Worm (Caenorhabditis elegans) whole organism, late embryonic: ENCODE results near the gene F56C3.3.
"Not testable (repeated sequence)": the region's sequence is repeated elsewhere in the genome, so short reads cannot be mapped to it uniquely, and the experiment has no call there.

ENCODE experiments used
- C38D4.7 ChIP-seq: fragments of 200-800 bp; sonication (Bioruptor generic); optimal IDR thresholded peaks from 2 replicates; lab custom pipeline; 2018; ENCODE audit warnings: mild to moderate bottlenecking, missing genetic modification characterization, moderate library complexity, missing compliant biosample characterization
- F13H6.1 ChIP-seq: sonication (generic microtip); optimal IDR thresholded peaks from 2 replicates; lab custom pipeline; 2016; ENCODE audit warnings: missing genetic modification characterization, missing compliant biosample characterization
- K02D7.2 ChIP-seq: sonication (generic microtip); optimal IDR thresholded peaks from 2 replicates; lab custom pipeline; 2017; ENCODE audit warnings: mild to moderate bottlenecking, missing genetic modification characterization, missing compliant biosample characterization
- ama-1 ChIP-seq: fragments of 150-350 bp; optimal IDR thresholded peaks from 2 replicates; lab custom pipeline; 2014
- ceh-18 ChIP-seq: sonication (generic microtip); optimal IDR thresholded peaks from 2 replicates; lab custom pipeline; 2016; ENCODE audit warnings: missing genetic modification characterization, missing compliant biosample characterization
- ceh-2 ChIP-seq: sonication (generic microtip); optimal IDR thresholded peaks from 2 replicates; lab custom pipeline; 2016; ENCODE audit warnings: missing genotype, missing genetic modification characterization, missing compliant biosample characterization
- ceh-24 ChIP-seq: sonication (generic microtip); optimal IDR thresholded peaks from 2 replicates; lab custom pipeline; 2016; ENCODE audit warnings: mild to moderate bottlenecking, missing genetic modification characterization, missing compliant biosample characterization
- ceh-31 ChIP-seq: sonication (generic microtip); optimal IDR thresholded peaks from 2 replicates; lab custom pipeline; 2016; ENCODE audit warnings: missing genetic modification characterization, missing compliant biosample characterization
- ceh-6 ChIP-seq: fragments of 200-800 bp; sonication (Bioruptor generic); optimal IDR thresholded peaks from 2 replicates; lab custom pipeline; 2018; ENCODE audit warnings: mild to moderate bottlenecking, missing genetic modification characterization, missing compliant biosample characterization
- dmd-4 ChIP-seq: sonication (generic microtip); optimal IDR thresholded peaks from 2 replicates; lab custom pipeline; 2016; ENCODE audit warnings: borderline replicate concordance, missing genetic modification characterization, missing compliant biosample characterization
- elt-2 ChIP-seq: sonication (generic microtip); optimal IDR thresholded peaks from 2 replicates; lab custom pipeline; 2016; ENCODE audit warnings: missing genetic modification reagents, missing genetic modification characterization, missing compliant biosample characterization
- elt-4 ChIP-seq: sonication (generic microtip); optimal IDR thresholded peaks from 2 replicates; lab custom pipeline; 2016; ENCODE audit warnings: missing genetic modification characterization, missing compliant biosample characterization
- ets-4 ChIP-seq: sonication (generic microtip); optimal IDR thresholded peaks from 2 replicates; lab custom pipeline; 2016; ENCODE audit warnings: missing genetic modification characterization, missing compliant biosample characterization
- fkh-10 ChIP-seq: fragments of 150-350 bp; optimal IDR thresholded peaks from 2 replicates; lab custom pipeline; 2014; ENCODE audit warnings: missing biosample characterization, missing genetic modification reagents, missing genetic modification characterization
- fkh-6 ChIP-seq: sonication (generic microtip); optimal IDR thresholded peaks from 2 replicates; lab custom pipeline; 2016; ENCODE audit warnings: missing genetic modification characterization, missing compliant biosample characterization
- gmeb-2 ChIP-seq: sonication (generic microtip); optimal IDR thresholded peaks from 2 replicates; lab custom pipeline; 2016; ENCODE audit warnings: missing genetic modification characterization, inconsistent platforms, missing compliant biosample characterization
- hlh-13 ChIP-seq: fragments of 200-800 bp; sonication (Bioruptor generic); optimal IDR thresholded peaks from 2 replicates; lab custom pipeline; 2018; ENCODE audit warnings: mild to moderate bottlenecking, missing genetic modification characterization, missing compliant biosample characterization
- hlh-15 ChIP-seq: sonication (generic microtip); optimal IDR thresholded peaks from 2 replicates; lab custom pipeline; 2016; ENCODE audit warnings: missing genetic modification characterization, missing compliant biosample characterization
- hlh-30 ChIP-seq: sonication (generic microtip); optimal IDR thresholded peaks from 2 replicates; lab custom pipeline; 2017; ENCODE audit warnings: antibody characterized with exemption, missing genetic modification characterization, missing compliant biosample characterization; ENCODE audit not compliant: insufficient read depth
- hlh-6 ChIP-seq: sonication (generic microtip); optimal IDR thresholded peaks from 2 replicates; lab custom pipeline; 2016; ENCODE audit warnings: missing genotype, missing genetic modification characterization, missing compliant biosample characterization
- hlh-8 ChIP-seq: sonication (generic microtip); optimal IDR thresholded peaks from 2 replicates; lab custom pipeline; 2016; ENCODE audit warnings: missing genotype, missing genetic modification characterization, missing compliant biosample characterization
- lin-11 ChIP-seq: fragments of 200-800 bp; sonication (Bioruptor generic); optimal IDR thresholded peaks from 2 replicates; lab custom pipeline; 2018; ENCODE audit warnings: mild to moderate bottlenecking, missing genetic modification characterization, missing compliant biosample characterization
- madf-2 ChIP-seq: sonication (generic microtip); optimal IDR thresholded peaks from 2 replicates; lab custom pipeline; 2017; ENCODE audit warnings: missing genetic modification characterization, missing compliant biosample characterization
- mec-3 ChIP-seq: sonication (generic microtip); optimal IDR thresholded peaks from 2 replicates; lab custom pipeline; 2016; ENCODE audit warnings: borderline replicate concordance, missing genetic modification characterization, missing compliant biosample characterization
- nfya-1 ChIP-seq: sonication (generic microtip); optimal IDR thresholded peaks from 2 replicates; lab custom pipeline; 2017; ENCODE audit warnings: missing genetic modification characterization, mild to moderate bottlenecking, missing compliant biosample characterization, antibody characterized with exemption, moderate library complexity
- npax-4 ChIP-seq: sonication (generic microtip); optimal IDR thresholded peaks from 2 replicates; lab custom pipeline; 2016; ENCODE audit warnings: missing genetic modification characterization, missing compliant biosample characterization
- pag-3 ChIP-seq: sonication (generic microtip); optimal IDR thresholded peaks from 2 replicates; lab custom pipeline; 2016; ENCODE audit warnings: missing compliant biosample characterization, missing genetic modification characterization, borderline replicate concordance
- pax-1 ChIP-seq: fragments of 150-350 bp; optimal IDR thresholded peaks from 2 replicates; lab custom pipeline; 2014; ENCODE audit warnings: missing biosample characterization, missing genetic modification characterization
- pha-2 ChIP-seq: sonication (generic microtip); optimal IDR thresholded peaks from 2 replicates; lab custom pipeline; 2017; ENCODE audit warnings: mild to moderate bottlenecking, missing genetic modification characterization, missing compliant biosample characterization
- sdc-2 ChIP-seq: sonication (generic microtip); optimal IDR thresholded peaks from 2 replicates; lab custom pipeline; 2016; ENCODE audit warnings: missing genotype, missing genetic modification characterization, missing compliant biosample characterization
- sox-2 ChIP-seq: fragments of 200-800 bp; sonication (Bioruptor generic); IDR thresholded peaks from 2 replicates; pipeline ENCODE4 v1.3.6; 2022; ENCODE audit warnings: missing genetic modification reagents, missing genetic modification characterization, missing compliant biosample characterization
- syd-9 ChIP-seq: sonication (generic microtip); optimal IDR thresholded peaks from 2 replicates; lab custom pipeline; 2016; ENCODE audit warnings: mild to moderate bottlenecking, missing genetic modification characterization, moderate library complexity, missing compliant biosample characterization
- tbx-2 ChIP-seq: sonication (generic microtip); optimal IDR thresholded peaks from 2 replicates; lab custom pipeline; 2016; ENCODE audit warnings: missing genetic modification characterization, missing compliant biosample characterization
- tbx-7 ChIP-seq: sonication (generic microtip); optimal IDR thresholded peaks from 2 replicates; lab custom pipeline; 2016; ENCODE audit warnings: missing genotype, missing genetic modification characterization, missing compliant biosample characterization
- unc-42 ChIP-seq: sonication (generic microtip); optimal IDR thresholded peaks from 2 replicates; lab custom pipeline; 2016; ENCODE audit warnings: missing genotype, missing genetic modification characterization, missing compliant biosample characterization
- unc-86 ChIP-seq: sonication (generic microtip); optimal IDR thresholded peaks from 2 replicates; lab custom pipeline; 2016; ENCODE audit warnings: missing genetic modification characterization, missing compliant biosample characterization

Gene F56C3.3

DNA sequence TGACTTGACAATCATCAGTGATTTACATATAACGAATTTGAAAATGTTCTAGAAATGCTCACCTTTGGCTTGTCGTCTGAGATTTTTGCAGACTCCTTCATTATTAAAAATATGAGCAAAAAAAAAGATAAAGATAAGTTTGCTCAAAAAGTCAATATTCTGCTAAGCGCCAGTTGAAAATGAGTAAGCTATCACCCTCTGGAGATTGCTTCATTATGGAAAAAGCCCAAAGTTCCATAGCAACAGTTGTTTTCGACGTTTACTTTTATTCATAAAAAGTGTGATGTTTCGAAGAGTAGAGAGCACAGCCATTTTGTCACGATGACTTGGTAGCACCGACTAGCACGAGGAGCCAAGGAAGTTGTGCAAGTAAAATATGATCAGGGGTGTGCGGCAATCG, at the start of gene F56C3.3:
F56C3.3 (minus strand) TSS at position 101 of the 400 bp plus-strand sequence.
- TF ChIP-seq ceh-6 (GFP tag; lab: Kevin White, UChicago), result no peak
- TF ChIP-seq hlh-6, result no peak
- no peak for TF ChIP-seq ceh-31
- no peak for TF ChIP-seq elt-2 (tag; lab: Kevin White, UChicago)
- TF ChIP-seq hlh-13 (GFP tag; lab: Kevin White, UChicago), result no peak
- TF ChIP-seq pha-2 (tag; lab: Kevin White, UChicago), result no peak
- TF ChIP-seq tbx-7, result no peak
- no peak for TF ChIP-seq F13H6.1 (tag; lab: Kevin White, UChicago)
- TF ChIP-seq sdc-2, result no peak

DNA sequence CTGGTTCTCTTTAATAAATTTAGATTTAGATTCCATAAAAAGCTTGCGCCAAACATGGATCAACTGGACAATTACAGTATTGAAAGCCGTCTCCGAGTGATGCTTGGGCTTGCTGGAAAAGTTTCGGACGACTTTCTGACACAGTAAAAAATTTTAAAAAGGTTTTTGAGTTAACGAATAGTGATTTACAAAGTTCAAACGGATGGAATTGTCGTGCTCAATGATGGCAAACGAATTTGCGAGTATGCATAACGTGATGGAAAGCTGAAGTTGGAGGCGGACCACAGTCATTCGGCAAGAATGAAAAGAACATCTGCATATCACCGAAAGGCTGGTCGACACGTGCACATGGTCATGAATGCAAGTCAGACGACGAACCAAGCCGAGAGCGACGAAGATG, 45.8 kb upstream of the F56C3.3 start, which contains the start of gene ZK402.1:
ZK402.1 (plus strand) TSS at position 301 of the 400 bp plus-strand sequence.
- not testable (repeated sequence) for TF ChIP-seq hlh-30 (tag; lab: Kevin White, UChicago); nfya-1; gmeb-2 (tag; lab: Kevin White, UChicago)

DNA sequence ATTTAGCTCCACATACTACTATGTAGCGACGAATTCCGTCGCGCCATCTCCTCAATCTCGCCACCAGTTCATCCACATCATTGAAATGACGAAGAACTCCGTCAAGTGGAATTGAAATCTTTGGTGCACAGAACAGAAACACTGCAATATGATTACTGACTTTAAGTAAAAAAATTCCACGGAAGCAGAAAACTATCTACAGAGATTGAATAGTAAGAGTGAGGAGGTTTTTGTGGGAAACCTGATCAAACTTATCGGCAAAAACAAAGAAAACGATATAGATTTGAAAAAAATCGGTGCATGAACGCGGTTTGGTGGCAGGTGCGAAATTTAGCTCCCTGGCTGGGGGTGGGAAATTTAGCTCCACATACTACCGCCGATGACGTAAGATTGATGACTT, 45.2 kb upstream of the F56C3.3 start, which contains the start of gene ZK402.2:
ZK402.2 (plus strand) TSS at position 301 of the 400 bp plus-strand sequence.
- TF ChIP-seq hlh-15, lin-11, elt-4 (tag; lab: Kevin White, UChicago): not testable (repeated sequence)

DNA sequence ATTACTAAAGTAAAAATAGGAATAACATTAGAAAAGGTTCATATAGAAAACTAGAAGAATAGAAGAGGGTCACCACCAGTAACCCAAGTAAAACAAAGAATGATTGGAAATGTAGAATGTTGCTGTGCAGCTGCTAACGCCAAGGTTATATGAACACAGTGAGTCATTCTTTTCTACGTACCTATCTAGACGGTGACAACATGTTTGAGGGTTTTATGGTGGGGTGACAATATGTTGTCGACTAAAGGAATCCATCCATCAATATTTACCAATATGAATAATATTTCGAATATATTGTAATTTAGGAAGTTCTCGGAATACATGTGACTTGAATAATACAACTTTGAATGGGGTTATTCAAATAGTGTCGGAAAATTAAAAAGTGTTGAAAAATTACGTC, 43.1 kb upstream of the F56C3.3 start, which contains the start of gene ZK402.5:
ZK402.5 (minus strand) TSS at position 101 of the 400 bp plus-strand sequence.
- no peak for TF ChIP-seq mec-3
- TF ChIP-seq ceh-2 (tag; lab: Kevin White, UChicago), result no peak
- TF ChIP-seq fkh-6, result no peak
- no peak for TF ChIP-seq hlh-30 (tag; lab: Kevin White, UChicago)
- TF ChIP-seq hlh-6, result no peak
- TF ChIP-seq K02D7.2 (tag; lab: Kevin White, UChicago), result no peak
- no peak for TF ChIP-seq hlh-13 (GFP tag; lab: Kevin White, UChicago)
- no peak for TF ChIP-seq ama-1 (lab: Kevin White, UChicago)
- no peak for TF ChIP-seq madf-2 (tag; lab: Kevin White, UChicago)
- no peak for TF ChIP-seq pag-3 (tag; lab: Kevin White, UChicago)
- no peak for TF ChIP-seq fkh-10 (GFP tag; lab: Kevin White, UChicago)
- TF ChIP-seq ets-4 (tag; lab: Kevin White, UChicago), result no peak
- TF ChIP-seq lin-11 (tag; lab: Kevin White, UChicago), result no peak
- no peak for TF ChIP-seq elt-2 (tag; lab: Kevin White, UChicago)
- TF ChIP-seq pax-1 (tag; lab: Kevin White, UChicago), result no peak
- TF ChIP-seq unc-86, result no peak
- no peak for TF ChIP-seq ceh-24 (tag; lab: Kevin White, UChicago)
- TF ChIP-seq, all 69 proteins: peak for 0

- TF ChIP-seq sox-2 (GFP tag; lab: Robert Waterston, UW) (no peak), fkh-6 (no peak), hlh-13 (GFP tag; lab: Kevin White, UChicago) (no peak), hlh-8 (tag; lab: Kevin White, UChicago) (no peak), tbx-2 (tag; lab: Kevin White, UChicago) (no peak), C38D4.7 (GFP tag; lab: Kevin White, UChicago) (no peak), elt-2 (tag; lab: Kevin White, UChicago) (no peak), ceh-18 (tag; lab: Kevin White, UChicago) (no peak), npax-4 (no peak), dmd-4 (tag; lab: Kevin White, UChicago) (no peak), elt-4 (tag; lab: Kevin White, UChicago) (no peak), fkh-10 (GFP tag; lab: Kevin White, UChicago) (no peak), syd-9 (tag; lab: Kevin White, UChicago) (no peak), unc-42 (no peak), ceh-6 (GFP tag; lab: Kevin White, UChicago) (no peak)
Measured at ce11 chrX:1397516-1397915, 39.3 kb upstream of the F56C3.3 start, which contains the start of gene H39E20.1. Gene H39E20.1 (minus strand): TSS chrX:1397616.
